Fruit fly (Drosophila melanogaster): ENCODE measurements around the gene obst-I.

Gene obst-I

dm6 chr3L:2267558-2267957 is at the start of gene obst-I:
Gene obst-I (plus strand): TSS chr3L:2267858.
- TF ChIP-seq CG17801 (GFP tag; optimal IDR thresholded peaks at IDR 0.05; ENCODE audit: partially characterized antibody) = no peak

dm6 chr3L:2228367-2229171 is 39.1 kb upstream of the obst-I start:
- no peak for TF ChIP-seq CG17801 (GFP tag; optimal IDR thresholded peaks at IDR 0.05; ENCODE audit: partially characterized antibody)

dm6 chr3L:2229172-2229696 is 38.4 kb upstream of the obst-I start, which contains the start of gene Oseg2:
Gene Oseg2 (plus strand): TSS chr3L:2229646.
- no peak for TF ChIP-seq CG17801 (GFP tag; optimal IDR thresholded peaks at IDR 0.05; ENCODE audit: partially characterized antibody)

- no peak for TF ChIP-seq CG17801 (GFP tag; optimal IDR thresholded peaks at IDR 0.05; ENCODE audit: partially characterized antibody)
These were observed 30.6 kb upstream of the obst-I start, which contains the start of gene CG9018 for dm6 chr3L:2237034-2237433. Gene CG9018 (minus strand): TSS chr3L:2237076.

- TF ChIP-seq CG17801 (GFP tag; optimal IDR thresholded peaks at IDR 0.05; ENCODE audit: partially characterized antibody) = no peak
These were observed 30.0 kb upstream of the obst-I start, which contains the start of gene ACXD for dm6 chr3L:2237543-2238233. Gene ACXD (plus strand): TSS chr3L:2237608.

- TF ChIP-seq CG17801 (GFP tag; optimal IDR thresholded peaks at IDR 0.05; ENCODE audit: partially characterized antibody) = no peak
These were observed 23.7 kb upstream of the obst-I start, which contains the start of gene CG32301 for dm6 chr3L:2243846-2244528. Gene CG32301 (plus strand): TSS chr3L:2244478.

dm6 chr3L:2248335-2248734 is 19.3 kb upstream of the obst-I start, which contains the start of gene CG32305:
Gene CG32305 (plus strand): TSS chr3L:2248635.
- no peak for TF ChIP-seq CG17801 (GFP tag; optimal IDR thresholded peaks at IDR 0.05; ENCODE audit: partially characterized antibody)

dm6 chr3L:2253962-2254662 is 13.5 kb upstream of the obst-I start:
- no peak for TF ChIP-seq CG17801 (GFP tag; optimal IDR thresholded peaks at IDR 0.05; ENCODE audit: partially characterized antibody)

dm6 chr3L:2255775-2256174 is 11.9 kb upstream of the obst-I start:
- TF ChIP-seq CG17801 (GFP tag; optimal IDR thresholded peaks at IDR 0.05; ENCODE audit: partially characterized antibody) = no peak

dm6 chr3L:2256422-2257172 is 11.1 kb upstream of the obst-I start:
- no peak for TF ChIP-seq CG17801 (GFP tag; optimal IDR thresholded peaks at IDR 0.05; ENCODE audit: partially characterized antibody)

- peak; percentile 99 for TF ChIP-seq CG17801 (GFP tag; optimal IDR thresholded peaks at IDR 0.05; ENCODE audit: partially characterized antibody)
These were observed 10.2 kb upstream of the obst-I start, which contains the start of the genes CG1275 and Elp5 for dm6 chr3L:2257412-2257862. Gene CG1275 (minus strand): TSS chr3L:2257423. Gene Elp5 (plus strand): TSS chr3L:2257456.

- no peak for TF ChIP-seq CG17801 (GFP tag; optimal IDR thresholded peaks at IDR 0.05; ENCODE audit: partially characterized antibody)
These were observed 6.4 kb upstream of the obst-I start for dm6 chr3L:2261282-2261681.

- TF ChIP-seq CG17801 (GFP tag; optimal IDR thresholded peaks at IDR 0.05; ENCODE audit: partially characterized antibody) = peak; percentile 93
These were observed 5.1 kb upstream of the obst-I start, which contains the start of the genes oxt and CG13807 for dm6 chr3L:2262515-2262944. Gene oxt (minus strand): TSS chr3L:2262664. Gene CG13807 (plus strand): TSS chr3L:2262919.

Data from ovary, adult (tissue).